Worm (Caenorhabditis elegans) whole organism, late embryonic: ENCODE measurements around the gene abu-2.

Experiments used
- ama-1 ChIP-seq: fragments of 150-350 bp; optimal IDR thresholded peaks from 2 replicates; lab custom pipeline; 2014
- ceh-31 ChIP-seq: sonication (generic microtip); optimal IDR thresholded peaks from 2 replicates; lab custom pipeline; 2016; ENCODE audit warnings: missing genetic modification characterization, missing compliant biosample characterization
- dmd-4 ChIP-seq: sonication (generic microtip); optimal IDR thresholded peaks from 2 replicates; lab custom pipeline; 2016; ENCODE audit warnings: borderline replicate concordance, missing genetic modification characterization, missing compliant biosample characterization
- elt-2 ChIP-seq: sonication (generic microtip); optimal IDR thresholded peaks from 2 replicates; lab custom pipeline; 2016; ENCODE audit warnings: missing genetic modification reagents, missing genetic modification characterization, missing compliant biosample characterization
- fkh-10 ChIP-seq: fragments of 150-350 bp; optimal IDR thresholded peaks from 2 replicates; lab custom pipeline; 2014; ENCODE audit warnings: missing biosample characterization, missing genetic modification reagents, missing genetic modification characterization
- nhr-11 ChIP-seq: fragments of 150-350 bp; optimal IDR thresholded peaks from 2 replicates; lab custom pipeline; 2014; ENCODE audit warnings: missing biosample characterization, missing genetic modification characterization
- pqm-1 ChIP-seq: sonication (generic microtip); optimal IDR thresholded peaks from 2 replicates; lab custom pipeline; 2016; ENCODE audit warnings: missing genetic modification characterization, missing compliant biosample characterization
- pros-1 ChIP-seq: fragments of 150-350 bp; optimal IDR thresholded peaks from 2 replicates; lab custom pipeline; 2014; ENCODE audit warnings: missing biosample characterization, missing genetic modification reagents, missing genetic modification characterization
- ref-2 ChIP-seq: sonication (generic microtip); optimal IDR thresholded peaks from 2 replicates; lab custom pipeline; 2016; ENCODE audit warnings: missing genetic modification characterization, missing compliant biosample characterization
- sox-4 ChIP-seq: sonication (generic microtip); optimal IDR thresholded peaks from 2 replicates; lab custom pipeline; 2017; ENCODE audit warnings: mild to moderate bottlenecking, missing genetic modification characterization, inconsistent platforms, missing compliant biosample characterization

DNA sequence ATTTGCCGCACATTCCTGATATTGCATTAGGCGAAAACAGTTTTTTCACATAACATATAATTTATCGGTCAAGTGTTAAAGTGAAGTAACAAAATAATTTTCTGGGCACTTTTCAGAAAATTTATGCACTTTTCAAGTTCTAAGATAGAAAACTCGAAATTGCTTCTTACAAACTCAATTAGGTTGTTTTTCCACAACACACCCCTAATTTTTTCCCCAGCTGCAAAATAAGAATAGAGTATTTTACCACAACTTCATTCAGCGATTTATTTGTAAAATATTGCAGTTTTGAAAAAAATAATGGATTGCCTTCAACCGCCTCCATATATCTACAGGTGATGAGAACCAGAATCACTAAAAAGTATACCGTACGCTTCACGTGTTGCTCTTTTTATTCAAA lies 2.4 kb upstream of the abu-2 start, which contains the start of gene srh-19:
- no peak for TF ChIP-seq ref-2 (tag; lab: Kevin White, UChicago)
- TF ChIP-seq dmd-4: no peak
- no peak for TF ChIP-seq sox-4
- no peak for TF ChIP-seq fkh-10 (GFP tag; lab: Kevin White, UChicago)
- TF ChIP-seq elt-2 (tag; lab: Kevin White, UChicago): no peak
- TF ChIP-seq pqm-1 (tag; lab: Kevin White, UChicago): no peak
- TF ChIP-seq nhr-11 (tag; lab: Kevin White, UChicago): no peak
- no peak for TF ChIP-seq ceh-31 (tag; lab: Kevin White, UChicago)
- TF ChIP-seq ama-1: no peak
- TF ChIP-seq pros-1 (tag; lab: Kevin White, UChicago): no peak
